Worm (Caenorhabditis elegans): ENCODE data around the gene iff-1.

DNA sequence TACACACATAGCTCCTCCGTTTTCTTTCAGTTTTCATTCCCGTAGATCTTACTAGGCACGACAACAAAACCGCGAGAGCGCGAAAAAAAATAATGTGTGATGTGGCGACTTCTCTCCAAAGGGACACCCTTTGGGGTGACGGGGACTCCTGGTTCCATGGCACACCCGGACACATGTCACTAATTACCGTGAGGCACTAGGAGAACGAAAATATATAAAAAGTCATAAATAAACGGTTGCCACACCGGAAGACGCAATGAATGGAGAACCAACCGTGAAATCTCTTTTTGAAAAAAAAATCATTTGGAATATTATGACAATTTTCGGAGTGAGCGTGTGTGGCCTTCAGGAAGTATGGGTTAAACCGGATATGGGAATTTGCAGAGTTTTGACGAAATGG, 16.6 kb downstream of the iff-1 start:
- TF ChIP-seq B0310.2 (tag; optimal IDR thresholded peaks at IDR 0.05): no peak
- TF ChIP-seq ama-1 (optimal IDR thresholded peaks at IDR 0.05): no peak
- no peak for TF ChIP-seq ceh-36 (tag; optimal IDR thresholded peaks at IDR 0.05)
- no peak for TF ChIP-seq sea-1 (GFP tag; conservative IDR thresholded peaks at IDR 0.05)
- TF ChIP-seq F13C5.2 (tag; optimal IDR thresholded peaks at IDR 0.05): no peak

All from whole organism, early embryonic.